Worm (Caenorhabditis elegans) whole organism, L1 larva: Measurements from ENCODE around the gene flp-23.

Experiments used
- mep-1 ChIP-seq: fragments of 150-350 bp; optimal IDR thresholded peaks from 2 replicates; lab custom pipeline; 2014; ENCODE audit warnings: missing biosample characterization, missing genetic modification characterization
- ztf-11 ChIP-seq, 2 experiments: sonication (generic microtip); optimal IDR thresholded peaks; 2 replicates each; lab custom pipeline; 2016 to 2017; ENCODE audit warnings: missing genetic modification characterization in 2 of 2, missing biosample characterization in 1 of 2, missing compliant biosample characterization in 1 of 2

DNA sequence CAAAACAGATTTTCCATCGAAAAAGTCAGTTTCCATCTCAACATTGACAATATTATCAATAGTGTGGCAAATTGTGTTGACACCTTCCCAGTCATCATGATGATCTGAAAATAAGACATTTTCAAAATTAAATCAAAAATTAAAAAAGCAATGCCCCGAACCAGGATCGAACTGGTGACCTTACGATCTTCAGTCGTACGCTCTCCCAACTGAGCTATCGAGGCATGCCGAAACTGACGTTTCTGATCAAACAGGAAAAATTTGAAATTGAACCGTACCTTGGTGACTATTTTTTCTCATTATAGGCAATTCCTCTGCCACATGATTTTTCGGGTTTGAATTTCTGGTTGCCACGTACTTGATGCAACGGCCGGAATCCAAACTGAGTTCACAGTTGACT, 2.9 kb downstream of the flp-23 start:
- TF ChIP-seq mep-1 (tag; lab: Kevin White, UChicago) (no peak), ztf-11 (tag; optimal IDR thresholded peaks at IDR 0.05; lab: Kevin White, UChicago) (no peak)
